Worm (Caenorhabditis elegans) whole organism, mixed stage, embryonic: ENCODE results near the gene R02D1.2.

Experiments
- M03D4.4 ChIP-seq: sonication (generic microtip); optimal IDR thresholded peaks from 2 replicates; lab custom pipeline; 2017; ENCODE audit warnings: mild to moderate bottlenecking, missing genetic modification characterization, missing compliant biosample characterization
- bed-3 ChIP-seq: fragments of 200-800 bp; sonication (Bioruptor generic); optimal IDR thresholded peaks from 3 replicates; lab custom pipeline; 2018; ENCODE audit warnings: mild to moderate bottlenecking, missing genetic modification characterization, moderate library complexity, missing compliant biosample characterization
- blmp-1 ChIP-seq: fragments of 150-350 bp; optimal IDR thresholded peaks from 2 replicates; lab custom pipeline; 2014; ENCODE audit warnings: missing biosample characterization, missing genetic modification characterization
- ceh-39 ChIP-seq: fragments of 150-350 bp; optimal IDR thresholded peaks from 2 replicates; lab custom pipeline; 2014; ENCODE audit warnings: missing biosample characterization, missing genetic modification characterization
- ceh-43 ChIP-seq: fragments of 200-800 bp; sonication (Bioruptor generic); optimal IDR thresholded peaks from 2 replicates; lab custom pipeline; 2018; ENCODE audit warnings: mild to moderate bottlenecking, missing genetic modification characterization, moderate library complexity, missing compliant biosample characterization
- ceh-83 ChIP-seq: fragments of 200-800 bp; sonication (Bioruptor generic); optimal IDR thresholded peaks from 2 replicates; lab custom pipeline; 2018; ENCODE audit warnings: mild to moderate bottlenecking, missing genetic modification characterization, missing compliant biosample characterization
- ces-1 ChIP-seq: fragments of 150-350 bp; optimal IDR thresholded peaks from 2 replicates; lab custom pipeline; 2014; ENCODE audit warnings: missing biosample characterization, missing genetic modification reagents, missing genetic modification characterization
- cnd-1 ChIP-seq: fragments of 200-800 bp; sonication (Bioruptor generic); optimal IDR thresholded peaks from 2 replicates; lab custom pipeline; 2018; ENCODE audit warnings: mild to moderate bottlenecking, missing genetic modification characterization, missing compliant biosample characterization
- drap-1 ChIP-seq: fragments of 200-800 bp; sonication (Bioruptor generic); optimal IDR thresholded peaks from 3 replicates; lab custom pipeline; 2018; ENCODE audit warnings: mild to moderate bottlenecking, missing genetic modification characterization, missing compliant biosample characterization
- elt-1 ChIP-seq: sonication (generic microtip); optimal IDR thresholded peaks from 2 replicates; lab custom pipeline; 2017; ENCODE audit warnings: missing genetic modification characterization, mild to moderate bottlenecking, missing compliant biosample characterization, antibody characterized with exemption, moderate library complexity, borderline replicate concordance; ENCODE audit not compliant: insufficient read depth
- elt-3 ChIP-seq: fragments of 150-350 bp; optimal IDR thresholded peaks from 2 replicates; lab custom pipeline; 2014; ENCODE audit warnings: missing biosample characterization, missing genetic modification characterization
- ham-2 ChIP-seq: fragments of 200-800 bp; sonication (Bioruptor generic); optimal IDR thresholded peaks from 2 replicates; lab custom pipeline; 2018; ENCODE audit warnings: mild to moderate bottlenecking, missing genetic modification characterization, missing compliant biosample characterization
- hlh-1 ChIP-seq: fragments of 150-350 bp; optimal IDR thresholded peaks from 2 replicates; lab custom pipeline; 2014; ENCODE audit warnings: missing biosample characterization, missing genetic modification reagents, missing genetic modification characterization
- lin-13 ChIP-seq: fragments of 150-350 bp; optimal IDR thresholded peaks from 2 replicates; lab custom pipeline; 2014; ENCODE audit warnings: missing biosample characterization, missing genetic modification characterization
- lsy-2 ChIP-seq: fragments of 150-350 bp; optimal IDR thresholded peaks from 2 replicates; lab custom pipeline; 2014; ENCODE audit warnings: missing biosample characterization, missing genetic modification characterization
- mab-5 ChIP-seq: fragments of 150-350 bp; optimal IDR thresholded peaks from 2 replicates; lab custom pipeline; 2014; ENCODE audit warnings: missing biosample characterization, missing genetic modification characterization
- mep-1 ChIP-seq: fragments of 150-350 bp; optimal IDR thresholded peaks from 2 replicates; lab custom pipeline; 2017; ENCODE audit warnings: missing biosample characterization, missing genetic modification reagents, missing genetic modification characterization, inconsistent platforms
- mls-2 ChIP-seq: sonication (generic microtip); optimal IDR thresholded peaks from 2 replicates; lab custom pipeline; 2016; ENCODE audit warnings: mild to moderate bottlenecking, missing genetic modification characterization, moderate library complexity, missing compliant biosample characterization
- nhr-12 ChIP-seq: fragments of 150-350 bp; optimal IDR thresholded peaks from 2 replicates; lab custom pipeline; 2014; ENCODE audit warnings: missing biosample characterization, missing genetic modification characterization
- nhr-2 ChIP-seq: fragments of 150-350 bp; optimal IDR thresholded peaks from 2 replicates; lab custom pipeline; 2014; ENCODE audit warnings: missing biosample characterization, missing genetic modification characterization
- nhr-237 ChIP-seq: fragments of 150-350 bp; optimal IDR thresholded peaks from 2 replicates; lab custom pipeline; 2014; ENCODE audit warnings: missing biosample characterization, missing genetic modification characterization
- nhr-28 ChIP-seq: fragments of 150-350 bp; optimal IDR thresholded peaks from 2 replicates; lab custom pipeline; 2014; ENCODE audit warnings: missing biosample characterization, missing genetic modification characterization
- nhr-76 ChIP-seq: sonication (generic microtip); optimal IDR thresholded peaks from 2 replicates; lab custom pipeline; 2017; ENCODE audit warnings: missing biosample characterization, missing genetic modification characterization
- pha-4 ChIP-seq: fragments of 150-350 bp; optimal IDR thresholded peaks from 2 replicates; lab custom pipeline; 2018; ENCODE audit warnings: missing biosample characterization, missing genetic modification reagents, missing genetic modification characterization
- sem-2 ChIP-seq: fragments of 200-800 bp; sonication (Bioruptor generic); optimal IDR thresholded peaks from 2 replicates; lab custom pipeline; 2018; ENCODE audit warnings: mild to moderate bottlenecking, missing genetic modification characterization, missing compliant biosample characterization
- snpc-4 ChIP-seq: fragments of 150-350 bp; optimal IDR thresholded peaks from 2 replicates; lab custom pipeline; 2014; ENCODE audit warnings: missing biosample characterization, missing genetic modification characterization
- sptf-1 ChIP-seq: sonication (generic microtip); optimal IDR thresholded peaks from 2 replicates; lab custom pipeline; 2017; ENCODE audit warnings: mild to moderate bottlenecking, missing genetic modification characterization, moderate library complexity, missing compliant biosample characterization
- tbx-8 ChIP-seq: fragments of 200-800 bp; sonication (Bioruptor generic); optimal IDR thresholded peaks from 2 replicates; lab custom pipeline; 2018; ENCODE audit warnings: mild to moderate bottlenecking, missing genetic modification characterization, moderate library complexity, missing compliant biosample characterization
- unc-120 ChIP-seq: sonication (generic microtip); optimal IDR thresholded peaks from 2 replicates; lab custom pipeline; 2017; ENCODE audit warnings: missing genetic modification characterization, missing compliant biosample characterization; ENCODE audit not compliant: poor library complexity, severe bottlenecking
- unc-39 ChIP-seq: fragments of 150-350 bp; optimal IDR thresholded peaks from 2 replicates; lab custom pipeline; 2014; ENCODE audit warnings: missing biosample characterization, missing genetic modification characterization
- unc-62 ChIP-seq: fragments of 150-350 bp; optimal IDR thresholded peaks from 2 replicates; lab custom pipeline; 2014; ENCODE audit warnings: missing biosample characterization, missing genetic modification reagents, missing genetic modification characterization
- zip-8 ChIP-seq: fragments of 150-350 bp; optimal IDR thresholded peaks from 2 replicates; lab custom pipeline; 2014; ENCODE audit warnings: missing biosample characterization, missing genetic modification characterization
- ztf-11 ChIP-seq: fragments of 150-350 bp; optimal IDR thresholded peaks from 2 replicates; lab custom pipeline; 2014; ENCODE audit warnings: missing biosample characterization, missing genetic modification characterization

The R02D1.2 gene

ce11 chrV:4304240-4304639 is 18.4 kb downstream of the R02D1.2 start:
- no peak for TF ChIP-seq ztf-11 (tag; lab: Kevin White, UChicago)
- no peak for TF ChIP-seq hlh-1 (tag; lab: Kevin White, UChicago)
- TF ChIP-seq nhr-2, result no peak
- TF ChIP-seq snpc-4 (tag; lab: Kevin White, UChicago), result no peak
- TF ChIP-seq elt-1 (tag; lab: Kevin White, UChicago), result no peak
- no peak for TF ChIP-seq cnd-1 (tag; lab: Kevin White, UChicago)
- TF ChIP-seq ham-2, result no peak
- no peak for TF ChIP-seq zip-8 (tag; lab: Kevin White, UChicago)
- TF ChIP-seq lin-13 (tag; lab: Kevin White, UChicago), result no peak
- TF ChIP-seq ces-1 (GFP tag; lab: Kevin White, UChicago), result no peak
- no peak for TF ChIP-seq sem-2

- no peak for TF ChIP-seq blmp-1 (tag; lab: Kevin White, UChicago)
- no peak for TF ChIP-seq ztf-11 (tag; lab: Kevin White, UChicago)
- TF ChIP-seq ceh-39 (tag; lab: Kevin White, UChicago), result no peak
- TF ChIP-seq snpc-4 (tag; lab: Kevin White, UChicago), result no peak
- TF ChIP-seq nhr-12, result no peak
- no peak for TF ChIP-seq ham-2
- TF ChIP-seq unc-120 (tag; lab: Kevin White, UChicago), result no peak
- no peak for TF ChIP-seq bed-3
These were observed 18.8 kb downstream of the R02D1.2 start for ce11 chrV:4303793-4304192.

- TF ChIP-seq ztf-11 (tag; lab: Kevin White, UChicago), result no peak
- TF ChIP-seq nhr-237 (tag; lab: Kevin White, UChicago), result no peak
- TF ChIP-seq unc-120 (tag; lab: Kevin White, UChicago), result no peak
- no peak for TF ChIP-seq ceh-43 (GFP tag; lab: Kevin White, UChicago)
- TF ChIP-seq M03D4.4 (tag; lab: Kevin White, UChicago), result no peak
- no peak for TF ChIP-seq zip-8 (tag; lab: Kevin White, UChicago)
- no peak for TF ChIP-seq mls-2 (tag; lab: Kevin White, UChicago)
- TF ChIP-seq pha-4 (tag; lab: Kevin White, UChicago), result no peak
- no peak for TF ChIP-seq nhr-76
- no peak for TF ChIP-seq unc-39 (tag; lab: Kevin White, UChicago)
- TF ChIP-seq ceh-83 (GFP tag; lab: Kevin White, UChicago), result no peak
- no peak for TF ChIP-seq lsy-2 (tag; lab: Kevin White, UChicago)
These were observed 19.8 kb downstream of the R02D1.2 start for ce11 chrV:4302842-4303241.

DNA sequence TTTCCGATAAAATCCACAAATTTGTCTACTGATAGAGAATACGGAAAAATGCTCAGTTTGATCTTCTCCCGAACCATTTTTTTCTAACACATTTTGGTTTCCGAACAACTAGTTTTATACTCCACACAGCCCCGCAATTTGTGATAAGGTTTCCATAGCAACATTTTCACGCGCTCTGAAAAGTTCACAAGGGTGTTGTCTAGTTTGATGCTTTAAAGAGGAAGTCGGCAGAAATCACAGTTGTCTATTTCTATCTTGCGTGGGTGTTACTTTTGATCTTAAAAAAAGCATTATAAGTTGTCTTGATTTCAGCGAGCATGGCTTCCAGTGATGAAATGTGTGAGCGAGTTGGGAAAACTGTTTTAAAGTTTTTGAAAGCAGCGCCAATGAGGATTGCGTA is 22.9 kb downstream of the R02D1.2 start, which contains the start of gene ZC132.3:
Gene ZC132.3 (minus strand): TSS at position 101 of the 400 bp plus-strand sequence.
- no peak for TF ChIP-seq nhr-2
- no peak for TF ChIP-seq unc-39 (tag; lab: Kevin White, UChicago)
- TF ChIP-seq lin-13 (tag; lab: Kevin White, UChicago), result no peak
- TF ChIP-seq mls-2 (tag; lab: Kevin White, UChicago), result no peak
- TF ChIP-seq nhr-237 (tag; lab: Kevin White, UChicago), result no peak
- no peak for TF ChIP-seq elt-1 (tag; lab: Kevin White, UChicago)
- no peak for TF ChIP-seq nhr-28
- no peak for TF ChIP-seq mep-1
- no peak for TF ChIP-seq mab-5 (tag; lab: Kevin White, UChicago)

DNA sequence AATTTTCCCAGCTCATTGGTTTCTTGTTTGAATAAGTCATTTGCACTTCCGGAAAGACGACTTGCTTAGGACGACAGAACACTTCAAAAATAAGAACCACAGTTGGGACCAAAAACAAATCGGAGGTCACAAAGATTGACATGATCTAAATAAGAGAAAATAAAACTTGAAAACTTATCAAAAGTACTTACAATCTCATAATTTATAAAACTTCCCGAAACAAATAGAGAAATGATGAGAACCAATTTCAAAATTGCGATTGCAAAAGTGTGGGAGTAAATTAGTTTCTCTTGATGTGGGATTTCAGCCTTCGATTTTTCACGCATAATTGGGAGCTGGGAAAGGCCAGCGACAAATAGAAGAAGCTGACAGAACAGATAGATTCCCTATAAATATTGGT is 24.0 kb downstream of the R02D1.2 start, which contains the start of gene ZC132.11:
Gene ZC132.11 (minus strand): TSS at position 101 of the 400 bp plus-strand sequence.
- TF ChIP-seq pha-4 (tag; lab: Kevin White, UChicago), result no peak
- no peak for TF ChIP-seq nhr-76
- TF ChIP-seq sptf-1 (tag; lab: Kevin White, UChicago), result no peak
- TF ChIP-seq bed-3, result no peak
- TF ChIP-seq, all 35 proteins: peak for 0

DNA sequence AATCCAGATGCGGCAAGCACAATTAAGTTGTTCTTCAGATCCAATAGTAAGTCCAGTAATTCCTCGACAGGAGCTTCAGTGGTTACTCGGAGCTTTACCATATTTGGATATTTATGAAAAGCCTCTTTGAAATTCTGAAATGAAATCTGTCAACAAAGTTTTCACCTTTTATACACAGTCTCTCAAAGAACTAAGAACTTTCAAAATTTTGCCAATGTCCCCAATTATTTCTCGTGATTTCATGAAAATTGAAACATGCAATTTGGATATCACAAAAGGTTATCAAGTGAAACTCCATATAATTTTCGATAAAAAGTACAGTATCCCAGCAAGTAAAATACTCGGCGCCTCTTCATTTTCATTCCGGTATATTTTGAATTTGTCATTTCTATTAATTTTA is 26.7 kb downstream of the R02D1.2 start, which contains the start of gene F47D2.11:
Gene F47D2.11 (minus strand): TSS at position 101 of the 400 bp plus-strand sequence.
- TF ChIP-seq blmp-1 (tag; lab: Kevin White, UChicago) (no peak), ces-1 (GFP tag; lab: Kevin White, UChicago) (no peak), zip-8 (tag; lab: Kevin White, UChicago) (no peak), tbx-8 (GFP tag; lab: Kevin White, UChicago) (no peak), cnd-1 (tag; lab: Kevin White, UChicago) (no peak), mab-5 (tag; lab: Kevin White, UChicago) (no peak), pha-4 (tag; lab: Kevin White, UChicago) (no peak), unc-62 (GFP tag; lab: Kevin White, UChicago) (no peak), drap-1 (GFP tag; lab: Kevin White, UChicago) (no peak), bed-3 (no peak), sem-2 (no peak), hlh-1 (tag; lab: Kevin White, UChicago) (no peak), mls-2 (tag; lab: Kevin White, UChicago) (no peak), elt-3 (tag; lab: Kevin White, UChicago) (no peak), ceh-43 (GFP tag; lab: Kevin White, UChicago) (no peak), sptf-1 (tag; lab: Kevin White, UChicago) (no peak)
